Worm (Caenorhabditis elegans) whole organism, L4 larva: ENCODE data around the gene nhx-9.

ENCODE experiments used
- T20F7.1 ChIP-seq: fragments of 200-800 bp; sonication (Bioruptor generic); optimal IDR thresholded peaks from 2 replicates; lab custom pipeline; 2018; ENCODE audit warnings: mild to moderate bottlenecking, missing genetic modification characterization, missing compliant biosample characterization
- T26A8.4 ChIP-seq: fragments of 200-800 bp; sonication (Bioruptor generic); IDR thresholded peaks from 2 replicates; pipeline ENCODE4 v1.3.6; 2022; ENCODE audit warnings: missing genetic modification characterization, missing compliant biosample characterization
- Y105C5A.15 ChIP-seq: fragments of 200-800 bp; sonication (Bioruptor generic); IDR thresholded peaks from 2 replicates; pipeline ENCODE4 v1.3.6; 2022; ENCODE audit warnings: missing genetic modification characterization, missing compliant biosample characterization
- Y5F2A.4 ChIP-seq: fragments of 200-800 bp; sonication (Bioruptor generic); optimal IDR thresholded peaks from 2 replicates; lab custom pipeline; 2018; ENCODE audit warnings: mild to moderate bottlenecking, missing genetic modification characterization, missing compliant biosample characterization
- ama-1 ChIP-seq: fragments of 150-350 bp; optimal IDR thresholded peaks from 2 replicates; lab custom pipeline; 2014; ENCODE audit warnings: inconsistent platforms, mixed read lengths
- ceh-20 ChIP-seq: fragments of 200-800 bp; sonication (Bioruptor generic); IDR thresholded peaks from 2 replicates; pipeline ENCODE4 v1.3.6; 2022; ENCODE audit warnings: missing genetic modification reagents, missing genetic modification characterization, missing compliant biosample characterization
- ceh-44 ChIP-seq: fragments of 200-800 bp; sonication (Bioruptor generic); IDR thresholded peaks from 2 replicates; pipeline ENCODE4 v1.3.6; 2022; ENCODE audit warnings: missing genetic modification reagents, missing genetic modification characterization, missing compliant biosample characterization
- ceh-82 ChIP-seq: sonication (generic microtip); optimal IDR thresholded peaks from 2 replicates; lab custom pipeline; 2017; ENCODE audit warnings: missing biosample characterization, missing genetic modification characterization
- dmd-6 ChIP-seq: fragments of 200-800 bp; sonication (Bioruptor generic); IDR thresholded peaks from 2 replicates; pipeline ENCODE4 v1.3.6; 2022; ENCODE audit warnings: missing genetic modification reagents, missing genetic modification characterization, missing compliant biosample characterization
- egl-43 ChIP-seq: fragments of 200-800 bp; sonication (Bioruptor generic); IDR thresholded peaks from 2 replicates; pipeline ENCODE4 v1.3.6; 2022; ENCODE audit warnings: missing genetic modification reagents, missing genetic modification characterization, missing compliant biosample characterization
- fkh-10 ChIP-seq: fragments of 150-350 bp; optimal IDR thresholded peaks from 2 replicates; lab custom pipeline; 2014; ENCODE audit warnings: missing biosample characterization, missing genetic modification reagents, missing genetic modification characterization
- hlh-11 ChIP-seq: fragments of 200-800 bp; sonication (Bioruptor generic); optimal IDR thresholded peaks from 2 replicates; lab custom pipeline; 2018; ENCODE audit warnings: mild to moderate bottlenecking, missing genetic modification characterization, missing compliant biosample characterization
- lsy-2 ChIP-seq, 2 experiments: fragments of 150-350 bp in 1 of 2; sonication (generic microtip) in 1 of 2; optimal IDR thresholded peaks; 2 replicates each; lab custom pipeline; 2014 to 2017; ENCODE audit warnings: missing biosample characterization in 2 of 2, missing genetic modification characterization in 2 of 2
- mdt-29 ChIP-seq: fragments of 200-800 bp; sonication (Bioruptor generic); IDR thresholded peaks from 2 replicates; pipeline ENCODE4 v1.3.6; 2022; ENCODE audit warnings: missing genetic modification reagents, missing genetic modification characterization, missing compliant biosample characterization
- mep-1 ChIP-seq: fragments of 150-350 bp; sonication (generic microtip); optimal IDR thresholded peaks from 3 replicates; lab custom pipeline; 2014; ENCODE audit warnings: missing biosample characterization, missing genetic modification characterization
- mes-2 ChIP-seq: sonication (generic microtip); optimal IDR thresholded peaks from 2 replicates; lab custom pipeline; 2016; ENCODE audit warnings: missing genotype, mild to moderate bottlenecking, missing genetic modification characterization, missing compliant biosample characterization; ENCODE audit not compliant: poor library complexity, severe bottlenecking
- nhr-10 ChIP-seq: fragments of 150-350 bp; optimal IDR thresholded peaks from 2 replicates; lab custom pipeline; 2014; ENCODE audit warnings: missing biosample characterization, missing genetic modification characterization
- nhr-102 ChIP-seq: sonication (generic microtip); optimal IDR thresholded peaks from 2 replicates; lab custom pipeline; 2016; ENCODE audit warnings: mild to moderate bottlenecking, missing genetic modification characterization, moderate library complexity, missing compliant biosample characterization
- nhr-11 ChIP-seq: fragments of 150-350 bp; optimal IDR thresholded peaks from 2 replicates; lab custom pipeline; 2014; ENCODE audit warnings: missing biosample characterization, missing genetic modification characterization
- nhr-42 ChIP-seq: fragments of 200-800 bp; sonication (Bioruptor generic); IDR thresholded peaks from 2 replicates; pipeline ENCODE4 v1.3.6; 2022; ENCODE audit warnings: missing genetic modification characterization, missing compliant biosample characterization
- nhr-6 ChIP-seq: fragments of 150-350 bp; optimal IDR thresholded peaks from 2 replicates; lab custom pipeline; 2014; ENCODE audit warnings: missing biosample characterization, missing genetic modification characterization
- pqm-1 ChIP-seq: sonication (generic microtip); optimal IDR thresholded peaks from 2 replicates; lab custom pipeline; 2017; ENCODE audit warnings: missing biosample characterization, missing genetic modification characterization
- rbr-2 ChIP-seq: sonication (generic microtip); optimal IDR thresholded peaks from 2 replicates; lab custom pipeline; 2016; ENCODE audit warnings: missing genotype, missing genetic modification characterization, missing compliant biosample characterization
- sdz-12 ChIP-seq: fragments of 200-800 bp; sonication (Bioruptor generic); optimal IDR thresholded peaks from 2 replicates; lab custom pipeline; 2018; ENCODE audit warnings: mild to moderate bottlenecking, missing genetic modification characterization, missing compliant biosample characterization
- skn-1 ChIP-seq: fragments of 150-350 bp; optimal IDR thresholded peaks from 2 replicates; lab custom pipeline; 2014; ENCODE audit warnings: missing biosample characterization, missing genetic modification characterization
- snpc-1.2 ChIP-seq: fragments of 200-800 bp; sonication (Bioruptor generic); IDR thresholded peaks from 2 replicates; pipeline ENCODE4 v1.3.6; 2022; ENCODE audit warnings: missing genetic modification reagents, missing genetic modification characterization, missing compliant biosample characterization
- spr-3 ChIP-seq: fragments of 200-800 bp; sonication (Bioruptor generic); optimal IDR thresholded peaks from 2 replicates; lab custom pipeline; 2018; ENCODE audit warnings: mild to moderate bottlenecking, missing genetic modification characterization, missing compliant biosample characterization
- tag-97 ChIP-seq: fragments of 200-800 bp; sonication (Bioruptor generic); IDR thresholded peaks from 2 replicates; pipeline ENCODE4 v1.3.6; 2022; ENCODE audit warnings: missing genetic modification characterization, missing compliant biosample characterization
- tra-1 ChIP-seq: fragments of 200-800 bp; sonication (Bioruptor generic); IDR thresholded peaks from 2 replicates; pipeline ENCODE4 v1.3.6; 2022; ENCODE audit warnings: missing genetic modification reagents, missing genetic modification characterization, missing compliant biosample characterization
- unc-39 ChIP-seq: sonication (generic microtip); optimal IDR thresholded peaks from 2 replicates; lab custom pipeline; 2017; ENCODE audit warnings: missing biosample characterization, missing genetic modification characterization
- unc-62 ChIP-seq, 3 experiments: fragments of 150-350 bp in 1 of 3; sonication (generic microtip); optimal IDR thresholded peaks in 2 of 3; peaks in 1 of 3; 1 replicate in 1 of 3; 2 replicates in 2 of 3; lab custom pipeline; 2014 to 2017; ENCODE audit warnings: missing biosample characterization in 3 of 3, missing genetic modification characterization in 3 of 3, missing genetic modification reagents in 3 of 3, missing genotype in 1 of 3
- vab-7 ChIP-seq: fragments of 200-800 bp; sonication (Bioruptor generic); IDR thresholded peaks from 2 replicates; pipeline ENCODE4 v1.3.6; 2022; ENCODE audit warnings: missing genetic modification reagents, missing genetic modification characterization, missing compliant biosample characterization
- zfp-3 ChIP-seq: fragments of 200-800 bp; sonication (Bioruptor generic); conservative IDR thresholded peaks from 2 replicates; pipeline ENCODE4 v1.3.6; 2022; ENCODE audit warnings: missing genetic modification reagents, missing genetic modification characterization, missing compliant biosample characterization

nhx-9 gene

ce11 chrIV:11928388-11928787 is 2.3 kb upstream of the nhx-9 start (continued):
- TF ChIP-seq nhr-102 (tag; lab: Kevin White, UChicago), result peak; percentile 21
- TF ChIP-seq nhr-6, result no peak
- peak; percentile 57 for TF ChIP-seq hlh-11 (tag; lab: Kevin White, UChicago)

- no peak for TF ChIP-seq Y5F2A.4
- TF ChIP-seq egl-43 (GFP tag; lab: Robert Waterston, UW), result no peak
- TF ChIP-seq snpc-1.2 (GFP tag; lab: Robert Waterston, UW), result no peak
- no peak for TF ChIP-seq tag-97 (GFP tag; lab: Robert Waterston, UW)
- TF ChIP-seq pqm-1 (tag; lab: Kevin White, UChicago), result no peak
- TF ChIP-seq ceh-20, result no peak
These were observed 6.4 kb downstream of the nhx-9 start, which contains the start of gene slc-5A12 for ce11 chrIV:11937087-11937486. Gene slc-5A12 (plus strand): TSS chrIV:11937419.

DNA sequence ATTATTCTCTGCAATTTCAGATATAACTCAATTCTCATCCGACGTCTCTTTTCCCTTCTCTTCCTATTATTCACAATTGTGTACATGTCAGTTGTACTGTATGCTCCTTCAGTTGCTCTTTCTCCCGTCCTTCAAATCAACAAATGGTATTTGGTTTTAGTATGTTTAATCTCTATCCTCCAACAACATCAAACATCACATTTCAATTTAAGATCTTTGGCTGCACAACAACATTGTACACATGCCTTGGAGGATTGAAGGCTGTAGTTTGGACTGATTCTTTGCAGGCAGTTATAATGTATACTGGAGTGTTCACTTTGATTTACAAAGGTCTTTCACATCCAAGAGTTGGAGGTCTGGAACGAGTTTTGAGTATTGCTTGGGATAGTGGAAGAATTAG is 7.9 kb downstream of the nhx-9 start:
- TF ChIP-seq mdt-29 (GFP tag; lab: Robert Waterston, UW), result peak; percentile 27; the same call in 1 of the 2 replicates
- peak; percentile 38; the same call in 1 of the 2 replicates for TF ChIP-seq T26A8.4 (GFP tag; lab: Robert Waterston, UW)
- TF ChIP-seq unc-62 (GFP tag; optimal IDR thresholded peaks at IDR 0.05 in 1 of 2; lab: Kevin White, UChicago), result peak in 1 of 2 experiments; percentile 71
- no peak for TF ChIP-seq unc-62 (tag; optimal IDR thresholded peaks at IDR 0.05; lab: Kevin White, UChicago)
- TF ChIP-seq mep-1 (tag; lab: Kevin White, UChicago), result no peak

ce11 chrIV:11942313-11942712 is 11.6 kb downstream of the nhx-9 start, which contains the start of gene ZK829.1:
Gene ZK829.1 (minus strand): TSS chrIV:11942413.
- TF ChIP-seq T20F7.1 (GFP tag; lab: Kevin White, UChicago) (no peak), lsy-2 (tag; optimal IDR thresholded peaks at IDR 0.05; lab: Kevin White, UChicago) (no peak), Y105C5A.15 (GFP tag; lab: Robert Waterston, UW) (no peak), dmd-6 (no peak), sdz-12 (GFP tag; lab: Kevin White, UChicago) (no peak), nhr-10 (tag; lab: Kevin White, UChicago) (no peak), tra-1 (no peak), nhr-11 (tag; lab: Kevin White, UChicago) (no peak), skn-1 (tag; lab: Kevin White, UChicago) (no peak), vab-7 (GFP tag; lab: Robert Waterston, UW) (no peak), pqm-1 (tag; lab: Kevin White, UChicago) (no peak)

- TF ChIP-seq ceh-44 (GFP tag; lab: Robert Waterston, UW) (no peak), ceh-82 (no peak), rbr-2 (no peak), ama-1 (lab: Kevin White, UChicago) (no peak), fkh-10 (GFP tag; lab: Kevin White, UChicago) (no peak), zfp-3 (GFP tag; lab: Robert Waterston, UW) (no peak), spr-3 (GFP tag; lab: Kevin White, UChicago) (no peak), dmd-6 (no peak), unc-39 (tag; lab: Kevin White, UChicago) (no peak), nhr-42 (GFP tag; lab: Robert Waterston, UW) (no peak), mes-2 (tag; lab: Kevin White, UChicago) (no peak), Y105C5A.15 (GFP tag; lab: Robert Waterston, UW) (no peak), mep-1 (tag; lab: Kevin White, UChicago) (no peak)
These were observed 14.9 kb downstream of the nhx-9 start, which contains the start of gene ZK829.3 for ce11 chrIV:11945621-11946020. Gene ZK829.3 (minus strand): TSS chrIV:11945721.
